Fruit fly (Drosophila melanogaster) ovary, adult (tissue): Measurements from ENCODE around the gene CG18294.
"Not testable (repeated sequence)": the region's sequence is repeated elsewhere in the genome, so short reads cannot be mapped to it uniquely, and the experiment has no call there.

Source experiments
- CG17801 ChIP-seq: fragments of 200-800 bp; optimal IDR thresholded peaks from 2 replicates; lab custom pipeline; 2019; ENCODE audit warnings: missing biosample characterization, mild to moderate bottlenecking, missing genetic modification characterization, moderate library complexity; ENCODE audit not compliant: partially characterized antibody

The CG18294 gene

DNA sequence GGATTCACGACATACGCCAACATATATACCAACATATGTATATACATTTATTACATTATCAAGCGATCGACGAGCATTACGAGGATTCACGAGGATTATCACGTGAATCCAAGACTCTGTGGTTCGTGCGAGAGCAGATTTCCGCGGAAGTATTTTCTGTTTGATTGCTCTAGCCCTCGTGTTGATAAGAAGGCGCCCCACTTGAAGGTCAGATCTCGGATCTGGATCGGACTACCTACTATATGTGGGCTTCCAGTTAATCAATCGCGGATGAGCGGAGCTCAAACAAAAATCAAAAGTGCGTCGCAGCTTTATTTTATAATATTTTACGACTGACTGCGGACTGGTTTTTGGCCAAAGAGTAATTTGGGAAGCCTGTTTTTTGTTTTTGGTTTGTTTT, 19.6 kb upstream of the CG18294 start:
- TF ChIP-seq CG17801 (GFP tag; lab: Kevin White, UChicago) = no peak

- not testable (repeated sequence) for TF ChIP-seq CG17801 (GFP tag; lab: Kevin White, UChicago)
Observed at dm6 chr3L:19487260-19487659, 11.9 kb upstream of the CG18294 start, which contains the start of gene CG32212. Gene CG32212 (plus strand): TSS chr3L:19487560.

DNA sequence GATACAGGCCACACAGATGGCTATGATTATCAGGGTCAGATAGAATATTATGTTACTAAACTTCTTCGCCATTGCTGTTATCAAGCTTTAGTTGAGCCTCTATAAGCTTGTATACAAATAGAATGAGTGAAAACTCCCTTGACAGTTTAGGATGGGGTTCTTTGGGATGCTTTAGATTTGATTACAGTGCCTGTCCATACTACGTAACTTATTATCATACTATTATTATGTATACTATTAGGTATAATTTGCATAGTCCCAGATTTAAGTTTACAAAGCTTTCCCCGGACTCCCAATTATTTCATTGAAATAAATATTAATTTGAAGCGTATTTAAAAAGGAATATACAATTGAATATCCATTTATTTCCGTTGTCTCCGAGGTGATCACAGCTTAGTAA, 11.0 kb upstream of the CG18294 start, which contains the start of gene brv1:
Gene brv1, minus strand, starts transcription at position 101 of the 400 bp plus-strand sequence.
- TF ChIP-seq CG17801 (GFP tag; lab: Kevin White, UChicago) = no peak

dm6 chr3L:19483007-19483406, 7.6 kb upstream of the CG18294 start:
- no peak for TF ChIP-seq CG17801 (GFP tag; lab: Kevin White, UChicago)

DNA sequence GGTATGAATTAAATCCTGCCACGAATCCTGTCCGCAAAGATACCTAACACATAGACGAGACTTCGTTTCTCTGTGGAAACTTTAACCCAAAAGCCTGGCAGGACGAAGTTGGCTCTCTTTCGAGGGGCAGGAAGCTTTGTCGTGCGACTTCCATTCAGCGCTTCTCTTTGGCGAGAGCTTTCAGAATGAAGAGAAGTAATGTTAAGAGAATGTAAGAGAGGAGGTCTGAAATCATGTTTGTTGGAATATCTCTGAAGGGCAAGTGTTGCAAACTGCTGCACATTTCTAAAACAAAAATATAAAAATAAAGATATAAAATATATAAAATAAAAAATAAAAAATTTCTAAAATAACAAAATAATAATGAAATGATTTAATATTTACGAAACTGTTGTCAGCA, 6.6 kb upstream of the CG18294 start:
- TF ChIP-seq CG17801 (GFP tag; lab: Kevin White, UChicago) = no peak

DNA sequence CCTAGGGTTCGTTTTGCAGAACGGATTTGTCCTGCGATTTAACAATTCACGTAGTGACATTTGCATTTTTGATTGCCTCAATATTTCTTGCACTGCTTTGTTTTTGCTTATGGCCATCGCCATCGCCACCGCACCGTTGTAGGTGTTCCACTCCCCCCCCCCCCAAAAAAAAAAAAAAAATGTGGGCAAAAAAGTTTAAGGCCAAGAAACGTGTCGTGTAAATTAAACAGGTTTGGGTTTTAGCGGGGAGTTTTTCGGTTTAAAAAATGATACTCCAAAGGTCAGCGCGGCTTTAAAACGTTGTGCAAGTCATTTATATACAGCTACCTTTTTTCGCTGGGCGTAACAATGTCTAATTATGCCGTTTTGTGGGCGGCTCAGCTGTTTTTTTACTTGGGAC, 5.8 kb upstream of the CG18294 start:
- TF ChIP-seq CG17801 (GFP tag; lab: Kevin White, UChicago) = no peak

dm6 chr3L:19472128-19472527, 3.2 kb downstream of the CG18294 start, which contains the start of the genes 825-Oak and CG12519:
Gene 825-Oak (minus strand): TSS chr3L:19472228.
Gene CG12519 (plus strand): TSS chr3L:19472491.
- not testable (repeated sequence) for TF ChIP-seq CG17801 (GFP tag; lab: Kevin White, UChicago)

DNA sequence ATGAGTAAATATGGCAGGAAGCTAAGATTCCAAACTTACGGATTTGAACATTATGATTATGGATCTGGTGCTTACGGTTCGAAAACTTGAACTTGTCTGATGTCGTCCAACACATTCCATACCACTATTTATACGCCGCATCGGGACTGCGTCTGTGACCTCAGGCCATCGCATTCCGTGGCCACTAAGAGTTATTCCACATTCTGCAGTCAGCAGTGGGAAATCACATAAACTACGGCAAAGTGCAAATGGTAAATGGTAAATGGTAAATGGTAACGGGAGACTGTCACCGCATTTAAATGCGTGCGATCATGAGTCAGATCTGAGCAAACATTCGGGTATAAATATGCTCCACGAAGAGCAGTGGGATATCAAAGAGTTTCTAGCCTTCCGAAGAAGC, 8.4 kb downstream of the CG18294 start, which contains the start of the genes CG14096 and CG32214:
Gene CG14096, minus strand, starts transcription at position 101 of the 400 bp plus-strand sequence.
Gene CG32214, plus strand, starts transcription at position 368 of the 400 bp plus-strand sequence.
- not testable (repeated sequence) for TF ChIP-seq CG17801 (GFP tag; lab: Kevin White, UChicago)

DNA sequence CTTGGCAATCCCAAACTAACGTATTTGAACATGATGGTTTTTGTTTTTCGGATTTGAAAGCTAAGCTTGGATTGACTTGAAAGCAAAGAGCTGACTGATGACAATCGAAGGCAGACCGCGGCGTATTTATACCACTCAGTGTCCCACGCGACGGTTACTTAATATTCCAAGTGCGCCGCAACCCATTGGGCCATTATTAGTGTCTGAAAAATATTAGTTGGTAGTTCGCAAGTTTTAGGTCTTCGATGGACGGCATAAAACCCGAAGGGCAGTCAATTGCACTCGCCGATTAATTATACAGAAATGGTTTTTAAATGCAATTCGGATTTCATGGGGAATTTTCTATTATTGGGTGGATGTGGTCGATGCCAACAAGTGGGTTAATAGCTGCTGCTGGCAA, 10.7 kb downstream of the CG18294 start, which contains the start of gene CG14095:
Gene CG14095, minus strand, starts transcription at position 101 of the 400 bp plus-strand sequence.
- no peak for TF ChIP-seq CG17801 (GFP tag; lab: Kevin White, UChicago)

DNA sequence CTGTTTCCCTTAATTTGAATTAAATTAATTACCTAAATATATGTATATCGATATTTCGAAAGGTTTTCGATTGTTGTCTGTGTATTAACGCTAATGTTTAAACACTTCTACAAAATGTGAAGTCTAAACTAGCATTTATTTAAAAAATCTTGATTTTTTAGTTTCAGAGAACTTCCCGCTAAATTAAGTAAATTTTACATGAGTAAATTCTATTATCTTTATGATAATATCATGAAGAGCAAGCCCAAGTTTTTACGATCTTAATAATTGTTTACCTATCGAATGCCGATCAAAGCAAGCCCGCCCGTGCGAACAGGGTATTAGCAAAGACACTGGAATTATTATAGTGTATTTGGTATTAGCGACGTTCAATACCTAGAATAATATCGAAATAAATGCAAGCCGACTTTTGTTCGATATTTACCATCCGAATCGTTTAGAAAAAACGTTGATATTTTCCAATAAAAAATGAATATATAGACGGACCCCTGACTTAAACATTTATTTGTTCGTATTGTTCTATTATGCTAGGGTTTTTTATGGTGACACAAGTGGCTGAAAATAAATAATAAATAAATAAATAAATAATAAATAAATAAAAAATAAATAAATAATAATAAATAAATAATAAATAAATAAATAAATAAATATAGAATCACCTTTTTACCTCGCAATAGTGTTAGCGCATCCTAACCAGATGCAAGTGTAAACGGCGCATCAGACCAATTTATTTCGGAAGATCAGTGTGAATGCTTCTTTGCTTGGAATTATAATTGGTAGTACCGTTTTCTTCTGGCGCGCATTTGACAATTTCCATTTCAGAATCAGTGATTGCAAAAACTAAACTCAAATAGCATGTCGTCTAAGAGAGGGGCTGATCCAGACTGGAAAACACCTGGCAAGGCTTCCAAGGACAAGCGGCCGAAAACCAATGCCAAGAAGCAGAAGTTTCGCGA, 28.7 kb downstream of the CG18294 start, which contains the start of the genes CG33062 and Chd3:
Gene CG33062, minus strand, starts transcription at position 51 of the 956 bp plus-strand sequence.
Gene Chd3, plus strand, starts transcription at position 780 of the 956 bp plus-strand sequence.
- no peak for TF ChIP-seq CG17801 (GFP tag; lab: Kevin White, UChicago)

DNA sequence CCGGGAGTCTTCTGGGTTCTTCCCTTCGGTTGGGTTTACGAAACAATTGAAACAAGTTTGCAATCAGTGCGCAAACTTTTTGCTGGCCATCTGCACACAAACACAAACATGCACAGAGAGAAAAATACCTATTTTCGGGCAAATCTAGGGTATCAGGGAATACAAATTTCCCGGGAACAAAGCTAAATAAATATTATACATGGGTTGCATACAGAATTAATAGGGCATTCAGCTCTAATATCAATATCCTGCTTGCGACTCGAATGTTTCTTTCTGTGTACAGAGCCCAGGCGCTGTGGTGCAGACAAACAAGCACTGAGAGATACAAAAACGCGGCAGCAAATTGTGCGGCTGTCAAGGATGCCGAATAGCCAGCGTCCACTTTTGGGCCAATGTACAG, 31.3 kb downstream of the CG18294 start:
- TF ChIP-seq CG17801 (GFP tag; lab: Kevin White, UChicago) = no peak

DNA sequence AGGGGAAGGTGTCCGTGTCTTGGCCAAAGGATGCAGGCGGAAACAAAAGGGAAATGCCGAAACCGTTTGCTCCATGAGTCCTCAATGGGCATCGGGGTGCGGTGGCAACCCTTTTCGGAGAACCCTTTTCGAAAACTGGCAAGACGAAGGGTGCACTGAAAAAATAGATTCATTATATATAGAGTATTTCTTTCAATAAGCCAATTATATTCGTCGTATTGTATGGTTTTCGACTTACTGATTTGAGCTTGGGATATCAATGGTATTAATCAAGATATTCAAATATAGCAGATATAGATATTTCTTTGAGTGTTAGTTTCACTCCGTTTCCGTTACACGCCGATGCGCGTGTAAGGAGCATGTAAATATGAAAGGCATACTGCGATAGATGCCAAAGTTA, 33.1 kb downstream of the CG18294 start:
- no peak for TF ChIP-seq CG17801 (GFP tag; lab: Kevin White, UChicago)
